Fruit fly (Drosophila melanogaster): ENCODE data around the gene vkg.

vkg gene

DNA sequence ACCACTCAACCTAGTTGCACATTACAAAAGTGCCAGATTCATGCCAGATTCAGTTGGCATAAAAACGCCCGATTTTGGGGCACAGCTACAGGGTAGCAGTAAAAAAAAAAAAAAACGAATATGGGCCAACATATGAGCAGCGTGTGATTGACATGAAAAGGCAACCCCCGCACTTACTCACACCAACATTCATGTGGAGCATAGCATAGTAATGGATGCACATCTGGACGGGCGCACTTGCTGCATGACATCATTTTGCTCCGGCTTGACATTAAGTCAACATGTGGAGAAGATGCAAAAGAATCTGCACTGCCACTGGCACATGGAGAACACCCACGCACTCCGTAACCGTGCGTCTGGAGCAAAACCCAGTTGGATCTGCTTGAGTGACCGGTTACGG lies 5.4 kb downstream of the vkg start:
- no peak for TF ChIP-seq CG17801 (GFP tag; optimal IDR thresholded peaks at IDR 0.05; ENCODE audit: partially characterized antibody)

DNA sequence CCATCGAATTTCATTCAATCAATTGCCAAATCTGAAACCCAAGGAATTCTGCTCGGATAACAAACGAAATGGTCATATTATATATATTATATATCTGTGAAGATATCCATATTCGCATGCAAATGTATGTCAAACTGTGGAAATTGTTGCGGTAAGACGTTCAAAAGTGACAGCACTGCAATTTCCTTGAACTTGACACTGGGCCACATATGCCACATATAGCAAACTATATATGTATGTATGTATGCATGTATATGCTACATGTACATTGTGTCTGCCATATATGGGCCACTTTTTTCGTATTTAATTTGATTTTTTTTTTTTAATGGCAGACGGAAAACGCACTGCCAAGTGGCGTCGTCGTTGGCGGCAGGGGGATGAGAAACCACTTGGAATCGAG lies 7.5 kb downstream of the vkg start:
- no peak for TF ChIP-seq CG17801 (GFP tag; optimal IDR thresholded peaks at IDR 0.05; ENCODE audit: partially characterized antibody)

DNA sequence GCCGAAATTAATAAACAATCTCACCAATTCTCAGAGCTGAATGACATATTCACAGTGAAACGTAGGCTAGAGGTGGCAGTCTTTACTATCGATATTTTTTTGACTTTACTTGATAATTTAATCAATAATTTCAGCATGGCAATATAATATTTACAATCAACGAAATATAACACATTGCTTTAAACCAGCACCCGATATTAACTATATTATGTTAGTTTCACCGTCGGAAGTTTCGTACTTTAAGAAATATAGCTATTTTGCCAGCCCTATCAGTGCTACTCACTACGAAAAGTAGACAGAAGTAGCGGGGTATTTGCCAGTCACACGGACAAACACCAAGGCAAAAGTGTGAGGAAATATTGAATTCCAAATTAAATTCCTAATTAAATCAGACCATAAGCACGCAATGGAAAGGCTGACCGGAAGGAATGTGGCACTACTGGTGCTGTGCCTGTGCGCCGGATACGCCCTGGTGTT lies 17.2 kb downstream of the vkg start, which contains the start of the genes CG31917, Tfb5 and SelT:
Gene CG31917 (minus strand): TSS at position 51 of the 477 bp plus-strand sequence.
Gene Tfb5 (minus strand): TSS at position 51 of the 477 bp plus-strand sequence.
Gene SelT (plus strand): TSS at position 139 of the 477 bp plus-strand sequence.
- TF ChIP-seq CG17801 (GFP tag; optimal IDR thresholded peaks at IDR 0.05; ENCODE audit: partially characterized antibody), result peak; percentile 73

DNA sequence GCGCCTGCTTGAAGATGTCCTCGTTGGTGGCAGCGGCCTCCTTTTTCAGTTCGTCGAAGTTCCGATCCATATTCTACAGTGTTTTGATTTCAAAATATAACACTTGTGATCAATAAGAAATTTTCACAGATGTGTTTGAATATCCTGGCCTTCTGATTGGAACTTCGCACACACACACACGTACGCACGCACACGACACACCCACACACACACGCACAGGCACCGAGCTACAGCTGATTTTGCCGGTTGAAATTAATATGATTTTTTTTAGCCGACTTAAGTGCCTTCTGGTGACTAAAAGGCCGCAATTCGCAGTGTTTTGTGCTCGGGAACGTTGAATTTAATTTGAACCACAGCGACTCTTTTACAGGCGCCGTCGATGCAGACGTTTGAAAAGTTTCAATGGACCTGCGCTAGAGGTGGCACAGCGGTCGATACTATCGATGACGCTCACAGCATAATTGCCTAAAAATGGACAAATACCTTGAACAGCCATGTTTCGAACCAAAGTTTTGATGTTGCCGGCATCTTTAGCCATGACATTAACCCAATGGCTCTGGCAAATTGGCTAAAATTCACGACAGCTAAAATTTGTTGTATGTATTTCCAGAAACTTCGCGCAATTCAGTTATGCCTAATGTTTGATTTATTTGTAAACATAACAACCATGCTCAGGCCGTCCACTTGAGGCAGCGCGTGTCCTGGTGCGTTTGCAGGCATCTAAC lies 18.5 kb downstream of the vkg start, which contains the start of gene Rtnl1:
Gene Rtnl1 (minus strand): TSS at position 415 of the 725 bp plus-strand sequence.
- TF ChIP-seq CG17801 (GFP tag; optimal IDR thresholded peaks at IDR 0.05; ENCODE audit: partially characterized antibody), result peak; percentile 42

DNA sequence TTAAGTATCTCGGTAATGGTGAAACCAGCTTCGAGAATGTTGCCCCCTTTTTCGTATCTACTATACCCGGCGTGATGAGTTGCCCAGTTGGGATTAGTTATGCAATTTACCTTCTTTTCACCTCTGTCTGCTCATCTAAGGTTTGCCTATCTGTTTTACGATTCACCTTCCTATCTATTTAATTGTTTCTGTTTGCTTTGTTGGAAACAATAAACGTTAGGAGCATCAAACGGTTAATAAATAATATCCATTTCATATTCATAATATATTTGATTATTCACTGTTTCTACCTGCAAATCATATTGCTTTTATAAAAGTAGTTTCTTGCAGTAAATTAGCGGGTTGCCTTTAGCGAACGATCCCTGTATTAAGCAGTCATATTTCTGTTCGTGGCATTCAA lies 20.7 kb downstream of the vkg start:
- peak; percentile 52 for TF ChIP-seq CG17801 (GFP tag; optimal IDR thresholded peaks at IDR 0.05; ENCODE audit: partially characterized antibody)

DNA sequence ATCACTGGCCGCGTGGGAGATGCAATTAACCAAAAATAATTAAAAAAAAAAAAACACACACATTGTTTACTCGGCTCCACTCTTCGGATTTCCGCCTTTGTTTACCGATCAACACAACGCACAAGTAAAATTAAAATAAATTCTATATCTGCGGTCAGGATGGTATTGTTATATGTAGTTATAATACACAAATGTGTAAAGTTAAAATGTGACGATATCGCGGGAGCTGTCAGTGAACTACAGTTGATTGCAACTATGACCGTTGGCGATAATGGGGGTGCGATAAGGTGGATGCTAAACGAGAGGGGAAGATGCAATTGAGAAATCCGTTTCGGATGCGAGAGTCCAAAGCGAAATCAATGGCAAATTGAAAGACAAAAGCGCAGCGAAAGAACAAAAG lies 21.7 kb downstream of the vkg start:
- no peak for TF ChIP-seq CG17801 (GFP tag; optimal IDR thresholded peaks at IDR 0.05; ENCODE audit: partially characterized antibody)

DNA sequence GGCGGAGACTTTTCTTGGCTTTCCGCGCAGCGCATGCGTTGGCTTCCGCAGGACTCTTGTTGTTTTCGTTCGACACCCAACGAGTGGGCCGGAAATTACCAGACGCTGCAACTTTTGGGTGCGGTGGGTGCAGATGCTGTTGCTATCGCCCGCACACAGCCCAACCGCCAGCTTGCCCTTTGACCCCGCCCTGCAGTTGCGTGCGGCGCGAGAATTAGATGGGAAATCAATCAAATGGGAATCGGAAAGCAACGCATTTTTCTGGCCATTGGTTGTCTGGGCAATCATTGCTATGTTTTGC lies 22.6 kb downstream of the vkg start:
- no peak for TF ChIP-seq CG17801 (GFP tag; optimal IDR thresholded peaks at IDR 0.05; ENCODE audit: partially characterized antibody)

DNA sequence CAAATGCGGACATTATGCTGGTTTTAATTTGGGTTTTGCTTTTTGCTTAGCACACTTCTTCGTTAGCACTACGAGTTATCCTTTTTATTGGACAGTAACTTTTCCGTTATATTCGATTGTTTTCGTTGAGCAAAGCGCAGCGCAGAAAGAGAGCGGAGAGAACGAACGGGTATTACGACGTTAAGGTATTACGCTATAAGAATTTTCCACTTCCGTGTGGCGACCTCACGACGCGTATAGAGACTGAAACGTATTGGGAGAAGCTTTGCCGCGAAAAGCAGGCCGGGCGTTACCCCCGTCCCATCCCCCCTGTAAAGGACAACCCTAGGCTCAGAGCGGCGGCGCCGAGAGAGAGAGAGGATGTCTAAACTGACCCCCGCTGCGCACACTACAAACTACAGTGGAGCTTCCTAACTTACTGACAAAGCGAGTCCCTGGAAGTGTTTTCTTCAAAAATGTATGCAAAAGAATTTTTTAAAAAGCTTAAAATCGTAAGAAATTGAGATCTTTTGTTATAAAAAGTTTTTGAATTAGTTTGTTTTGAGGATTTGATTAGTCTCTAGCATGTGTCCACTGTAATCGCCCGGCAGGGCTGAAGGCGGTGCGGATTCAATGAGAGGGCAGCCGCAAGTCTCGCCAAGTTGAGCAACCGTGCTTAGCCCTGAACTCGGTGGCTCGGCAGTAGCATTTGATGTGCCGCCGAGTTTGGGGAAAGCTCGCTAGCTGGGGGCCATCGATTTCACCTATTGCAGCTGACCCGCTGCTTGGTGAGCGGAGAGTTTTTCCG lies 23.1 kb downstream of the vkg start:
- TF ChIP-seq CG17801 (GFP tag; optimal IDR thresholded peaks at IDR 0.05; ENCODE audit: partially characterized antibody), result peak; percentile 87

DNA sequence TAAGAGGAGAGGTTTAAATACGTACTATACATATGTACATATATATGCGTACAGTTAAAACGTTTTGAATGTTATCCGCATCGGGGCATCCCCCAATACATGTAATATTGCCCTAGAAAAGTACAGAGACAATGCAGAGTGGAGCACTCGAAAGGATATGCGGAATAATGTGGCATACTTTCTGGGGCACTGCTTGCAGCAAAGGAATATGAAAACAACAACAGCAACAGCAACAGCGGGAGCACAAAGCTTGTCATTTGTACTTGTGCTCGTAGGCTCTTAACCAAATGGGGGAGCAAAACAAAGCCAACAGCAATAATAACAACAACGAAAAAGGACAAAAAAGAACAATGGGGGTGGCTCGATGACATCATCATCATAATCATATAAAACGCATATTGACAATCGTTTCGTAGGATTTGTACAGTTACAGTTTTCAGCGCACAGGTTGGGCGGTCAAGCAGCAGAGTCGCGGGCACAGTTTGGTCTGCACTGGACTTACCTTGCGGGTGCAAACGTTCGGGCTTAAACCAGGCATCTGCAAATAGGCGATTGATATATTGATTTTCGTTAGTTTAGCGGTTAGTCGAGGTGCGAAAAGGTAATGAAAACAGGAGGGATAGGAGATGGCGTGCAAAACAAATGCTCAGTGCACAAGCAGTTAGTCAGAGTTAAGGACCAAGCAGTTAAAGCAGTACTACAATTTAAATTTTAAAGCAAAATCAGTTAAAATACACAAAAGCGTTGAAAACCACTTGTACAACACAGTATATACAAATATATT lies 24.1 kb downstream of the vkg start:
- TF ChIP-seq CG17801 (GFP tag; optimal IDR thresholded peaks at IDR 0.05; ENCODE audit: partially characterized antibody), result no peak

DNA sequence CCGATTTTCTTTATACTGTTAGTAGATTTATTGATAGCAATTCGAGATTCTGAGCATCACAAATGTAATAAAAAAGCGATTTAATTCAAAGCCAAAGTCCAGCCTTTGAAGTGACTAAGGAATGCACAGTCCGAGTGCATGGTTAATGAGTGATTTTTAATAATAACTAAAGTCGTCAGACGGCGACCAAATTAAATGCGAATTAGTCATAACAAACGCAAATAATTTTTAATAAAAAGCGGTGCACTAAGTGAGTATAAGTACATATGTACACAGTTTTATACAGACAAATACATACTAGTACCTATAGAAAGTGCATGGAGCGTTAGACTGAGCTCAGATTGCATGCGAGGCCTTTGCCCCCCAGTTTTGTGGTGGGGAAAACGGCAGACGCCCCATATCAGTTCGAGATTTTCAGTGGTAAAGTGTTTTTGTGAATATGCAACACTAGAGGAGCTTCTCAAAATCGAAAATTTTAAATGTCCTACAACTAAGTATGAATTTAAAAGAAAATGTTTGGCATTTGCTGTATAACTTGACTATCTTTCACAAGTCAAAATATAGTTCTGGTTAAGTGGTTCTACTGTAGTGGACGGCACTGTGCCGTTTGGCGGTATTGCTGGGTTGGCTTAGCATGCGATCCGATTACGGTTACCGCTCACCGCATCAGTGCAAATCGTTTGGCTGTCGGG lies 25.1 kb downstream of the vkg start:
- TF ChIP-seq CG17801 (GFP tag; optimal IDR thresholded peaks at IDR 0.05; ENCODE audit: partially characterized antibody), result peak; percentile 46

DNA sequence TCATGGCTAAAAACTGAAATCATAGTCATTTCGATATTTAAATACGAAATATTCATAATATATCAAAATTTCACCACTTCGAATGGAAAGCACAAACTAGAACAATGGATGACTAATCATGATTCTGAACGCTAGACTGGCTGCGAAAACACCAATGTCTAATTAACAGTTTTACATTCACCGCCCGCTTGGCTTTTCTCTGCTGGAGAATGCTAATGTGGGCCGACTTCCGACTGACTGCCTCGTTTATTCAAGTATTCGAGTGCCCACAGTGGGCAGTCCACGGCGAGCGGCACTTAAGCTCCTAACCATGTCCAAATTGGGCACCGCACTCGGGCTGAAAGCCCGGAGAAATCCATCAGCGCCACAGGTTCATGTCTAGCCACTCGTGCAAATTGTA lies 26.0 kb downstream of the vkg start:
- TF ChIP-seq CG17801 (GFP tag; optimal IDR thresholded peaks at IDR 0.05; ENCODE audit: partially characterized antibody), result no peak

DNA sequence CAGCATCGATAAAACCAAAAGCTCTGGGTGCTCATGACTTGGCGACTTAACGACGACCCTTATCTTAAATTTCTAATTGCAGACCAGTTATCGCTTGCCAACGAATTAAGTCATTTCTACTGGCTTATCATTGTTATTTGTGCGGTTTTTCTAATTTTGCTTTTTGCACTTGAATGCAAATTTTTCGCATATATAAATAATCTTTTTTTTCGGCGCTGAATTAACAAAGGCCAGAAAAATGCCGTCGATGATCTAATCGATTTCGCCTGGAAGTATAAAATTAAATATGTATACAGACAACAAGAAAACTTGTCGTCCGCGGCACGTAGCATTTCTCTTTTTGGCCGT lies 26.4 kb downstream of the vkg start:
- no peak for TF ChIP-seq CG17801 (GFP tag; optimal IDR thresholded peaks at IDR 0.05; ENCODE audit: partially characterized antibody)

DNA sequence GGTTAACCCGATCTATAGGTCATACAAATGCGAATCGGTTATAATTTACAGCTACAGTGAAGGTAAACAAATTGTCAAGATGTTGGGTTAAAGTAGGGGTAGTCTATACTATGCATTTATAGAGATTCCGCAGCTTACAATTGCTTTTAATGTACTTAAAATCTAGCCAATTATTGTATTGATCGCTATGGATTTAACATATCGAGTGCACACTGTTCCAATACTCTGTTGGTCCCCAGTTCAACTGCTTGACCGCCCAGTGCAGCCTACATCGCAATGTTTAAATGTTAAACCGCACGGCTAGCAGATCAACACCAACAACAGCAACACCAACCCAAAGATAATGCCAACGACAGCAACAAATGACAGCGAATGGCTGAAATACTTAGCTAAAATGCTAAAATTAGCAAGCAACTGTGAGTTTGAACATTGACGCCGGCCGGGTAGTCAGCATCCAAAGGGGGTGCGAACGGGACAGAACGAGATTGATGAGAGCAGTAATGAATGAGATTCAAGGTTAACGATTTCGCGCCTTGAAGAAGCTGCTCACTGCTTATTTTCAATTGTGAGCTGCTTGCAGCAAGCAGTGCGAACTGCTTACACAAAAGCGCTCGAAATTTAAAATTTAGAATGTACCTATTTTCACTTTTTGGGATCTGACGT lies 26.9 kb downstream of the vkg start:
- TF ChIP-seq CG17801 (GFP tag; optimal IDR thresholded peaks at IDR 0.05; ENCODE audit: partially characterized antibody), result no peak

DNA sequence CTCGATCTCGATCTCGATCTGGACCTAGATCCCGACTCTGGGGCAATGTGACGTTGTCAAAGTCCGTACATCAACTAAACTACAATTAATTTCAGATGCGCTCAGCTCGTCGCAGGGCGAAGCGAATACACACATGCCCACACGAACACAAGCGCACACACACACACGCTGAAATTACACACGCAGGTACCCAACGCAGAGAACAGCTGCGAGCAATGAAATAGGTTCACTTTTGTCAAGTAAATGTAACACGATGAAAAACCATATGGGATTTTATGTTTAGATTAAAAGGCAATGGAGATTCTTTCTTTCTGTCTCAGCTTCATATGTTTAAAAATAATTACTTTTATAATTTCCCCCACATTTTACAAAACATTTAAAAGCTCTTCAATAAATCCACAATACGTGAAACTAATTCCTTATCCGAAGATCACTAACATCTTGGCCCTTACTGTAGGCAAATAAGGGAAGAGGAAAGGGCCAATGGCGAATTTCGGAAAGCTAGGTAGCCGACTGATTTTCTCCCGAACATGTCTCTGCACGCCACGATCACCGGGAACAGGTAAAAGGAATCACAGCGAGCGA lies 27.6 kb downstream of the vkg start:
- peak; percentile 77 for TF ChIP-seq CG17801 (GFP tag; optimal IDR thresholded peaks at IDR 0.05; ENCODE audit: partially characterized antibody)

Measured in ovary, adult (tissue).